Fruit fly (Drosophila melanogaster) whole organism, prepupa: ENCODE measurements around the gene CG5611.

Experiments used
- Blimp-1 ChIP-seq: fragments of 200-800 bp; sonication (Bioruptor generic); optimal IDR thresholded peaks from 3 replicates; lab custom pipeline; 2017; ENCODE audit warnings: missing biosample characterization, missing genetic modification characterization, mild to moderate bottlenecking, moderate library complexity, missing genetic modification reagents
- CG10631 ChIP-seq: fragments of 200-800 bp; sonication (Bioruptor generic); optimal IDR thresholded peaks from 2 replicates; lab custom pipeline; 2016; ENCODE audit warnings: missing biosample characterization, missing genetic modification characterization
- CG11294 ChIP-seq: fragments of 200-800 bp; sonication (Bioruptor generic); IDR thresholded peaks from 2 replicates; pipeline ENCODE4 v1.3.6; 2022; ENCODE audit warnings: missing biosample characterization, missing genetic modification characterization
- CG11762 ChIP-seq: fragments of 200-800 bp; sonication (Bioruptor generic); optimal IDR thresholded peaks from 3 replicates; lab custom pipeline; 2016; ENCODE audit warnings: missing biosample characterization, missing genetic modification characterization; ENCODE audit not compliant: insufficient read depth
- CG11902 ChIP-seq: fragments of 200-800 bp; sonication (Bioruptor generic); optimal IDR thresholded peaks from 3 replicates; lab custom pipeline; 2016; ENCODE audit warnings: missing biosample characterization, missing genetic modification characterization
- CG15336 ChIP-seq: fragments of 200-800 bp; sonication (Bioruptor generic); IDR thresholded peaks from 2 replicates; pipeline ENCODE4 v1.3.6; 2022; ENCODE audit warnings: missing biosample characterization, missing genetic modification characterization
- CG1621 ChIP-seq: fragments of 200-800 bp; sonication (Bioruptor generic); optimal IDR thresholded peaks from 3 replicates; lab custom pipeline; 2018; ENCODE audit warnings: missing biosample characterization, mild to moderate bottlenecking, missing genetic modification characterization
- CG16779 ChIP-seq: fragments of 200-800 bp; sonication (Bioruptor generic); optimal IDR thresholded peaks from 3 replicates; lab custom pipeline; 2017; ENCODE audit warnings: missing biosample characterization, mild to moderate bottlenecking, missing genetic modification characterization
- CG3032 ChIP-seq: fragments of 200-800 bp; optimal IDR thresholded peaks from 2 replicates; lab custom pipeline; 2019; ENCODE audit warnings: missing biosample characterization, mild to moderate bottlenecking, missing genetic modification characterization, moderate library complexity
- CG32006 ChIP-seq: fragments of 200-800 bp; sonication (Bioruptor generic); optimal IDR thresholded peaks from 3 replicates; lab custom pipeline; 2017; ENCODE audit warnings: missing biosample characterization, mild to moderate bottlenecking, missing genetic modification characterization
- CG34406 ChIP-seq: fragments of 200-800 bp; sonication (Bioruptor generic); optimal IDR thresholded peaks from 3 replicates; lab custom pipeline; 2016; ENCODE audit warnings: missing biosample characterization, missing genetic modification characterization
- CG4318 ChIP-seq: fragments of 200-800 bp; sonication (Bioruptor generic); optimal IDR thresholded peaks from 3 replicates; lab custom pipeline; 2017; ENCODE audit warnings: missing biosample characterization, mild to moderate bottlenecking, missing genetic modification characterization
- CG6163 ChIP-seq: fragments of 200-800 bp; sonication (Bioruptor generic); IDR thresholded peaks from 3 replicates; pipeline ENCODE4 v1.3.6; 2022; ENCODE audit warnings: missing biosample characterization, missing genetic modification characterization
- CG6276 ChIP-seq: fragments of 200-800 bp; sonication (Bioruptor generic); optimal IDR thresholded peaks from 2 replicates; lab custom pipeline; 2017; ENCODE audit warnings: missing biosample characterization, mild to moderate bottlenecking, missing genetic modification characterization
- CG6792 ChIP-seq: fragments of 200-800 bp; sonication (Bioruptor generic); optimal IDR thresholded peaks from 3 replicates; lab custom pipeline; 2016; ENCODE audit warnings: missing biosample characterization, missing genetic modification characterization
- CG6854 ChIP-seq: fragments of 200-800 bp; sonication (Bioruptor generic); optimal IDR thresholded peaks from 2 replicates; lab custom pipeline; 2017; ENCODE audit warnings: missing biosample characterization, mild to moderate bottlenecking, missing genetic modification characterization
- CG7368 ChIP-seq: fragments of 200-800 bp; sonication (Bioruptor generic); optimal IDR thresholded peaks from 3 replicates; lab custom pipeline; 2016; ENCODE audit warnings: missing biosample characterization, missing genetic modification characterization
- CG8632 ChIP-seq: fragments of 200-800 bp; sonication (Bioruptor generic); optimal IDR thresholded peaks from 3 replicates; lab custom pipeline; 2016; ENCODE audit warnings: missing biosample characterization, missing genetic modification characterization
- CG9139 ChIP-seq: fragments of 200-800 bp; sonication (Bioruptor generic); optimal IDR thresholded peaks from 3 replicates; lab custom pipeline; 2017; ENCODE audit warnings: missing biosample characterization, mild to moderate bottlenecking, missing genetic modification characterization
- Eip78C ChIP-seq: fragments of 200-800 bp; sonication (Bioruptor generic); peaks from one replicate; lab custom pipeline; 2016; ENCODE audit warnings: missing biosample characterization, missing genetic modification characterization
- Eip93F ChIP-seq: fragments of 200-800 bp; sonication (Bioruptor generic); optimal IDR thresholded peaks from 2 replicates; lab custom pipeline; 2016; ENCODE audit warnings: missing biosample characterization, mild to moderate bottlenecking, missing genetic modification characterization
- Ets21C ChIP-seq: fragments of 200-800 bp; sonication (Bioruptor generic); optimal IDR thresholded peaks from 3 replicates; lab custom pipeline; 2016; ENCODE audit warnings: missing biosample characterization, missing genetic modification characterization
- Ets96B ChIP-seq: fragments of 200-800 bp; optimal IDR thresholded peaks from 2 replicates; lab custom pipeline; 2019; ENCODE audit warnings: missing biosample characterization, mild to moderate bottlenecking, missing genetic modification characterization, moderate library complexity
- Gug ChIP-seq: fragments of 200-800 bp; sonication (Bioruptor generic); IDR thresholded peaks from 2 replicates; pipeline ENCODE4 v1.3.6; 2022; ENCODE audit warnings: missing biosample characterization, missing genetic modification characterization
- Hr38 ChIP-seq: sonication (Bioruptor generic); optimal IDR thresholded peaks from 2 replicates; lab custom pipeline; 2016; ENCODE audit warnings: missing biosample characterization, missing genetic modification characterization
- Hr39 ChIP-seq: fragments of 200-800 bp; sonication (Bioruptor generic); optimal IDR thresholded peaks from 2 replicates; lab custom pipeline; 2016; ENCODE audit warnings: missing biosample characterization, missing genetic modification characterization
- Hr4 ChIP-seq: fragments of 200-800 bp; sonication (Bioruptor generic); optimal IDR thresholded peaks from 3 replicates; lab custom pipeline; 2016; ENCODE audit warnings: missing biosample characterization, missing genetic modification characterization
- Lpt ChIP-seq: fragments of 200-800 bp; sonication (Bioruptor generic); optimal IDR thresholded peaks from 3 replicates; lab custom pipeline; 2016; ENCODE audit warnings: missing biosample characterization, missing genetic modification characterization
- Met ChIP-seq: fragments of 200-800 bp; sonication (Bioruptor generic); optimal IDR thresholded peaks from 3 replicates; lab custom pipeline; 2016; ENCODE audit warnings: missing biosample characterization, missing genetic modification characterization
- OdsH ChIP-seq: fragments of 200-800 bp; sonication (Bioruptor generic); optimal IDR thresholded peaks from 3 replicates; lab custom pipeline; 2016; ENCODE audit warnings: missing biosample characterization, missing genetic modification characterization
- Sox102F ChIP-seq: fragments of 200-800 bp; sonication (Bioruptor generic); optimal IDR thresholded peaks from 2 replicates; lab custom pipeline; 2016; ENCODE audit warnings: missing biosample characterization, mild to moderate bottlenecking, missing genetic modification characterization
- Sox15 ChIP-seq: fragments of 200-800 bp; sonication (Bioruptor generic); optimal IDR thresholded peaks from 3 replicates; lab custom pipeline; 2016; ENCODE audit warnings: missing biosample characterization, missing genetic modification characterization
- achi ChIP-seq: fragments of 200-800 bp; sonication (Bioruptor generic); optimal IDR thresholded peaks from 3 replicates; lab custom pipeline; 2016; ENCODE audit warnings: missing biosample characterization, missing genetic modification characterization
- acj6 ChIP-seq: fragments of 200-800 bp; sonication (Bioruptor generic); optimal IDR thresholded peaks from 3 replicates; lab custom pipeline; 2016; ENCODE audit warnings: missing biosample characterization, missing genetic modification characterization
- cyc ChIP-seq: fragments of 200-800 bp; sonication (Bioruptor generic); optimal IDR thresholded peaks from 3 replicates; lab custom pipeline; 2016; ENCODE audit warnings: missing biosample characterization, missing genetic modification characterization
- dac ChIP-seq: fragments of 200-800 bp; sonication (Bioruptor generic); optimal IDR thresholded peaks from 2 replicates; lab custom pipeline; 2017; ENCODE audit warnings: missing biosample characterization, mild to moderate bottlenecking, missing genetic modification characterization
- dsx ChIP-seq: fragments of 200-800 bp; optimal IDR thresholded peaks from 3 replicates; lab custom pipeline; 2019; ENCODE audit warnings: missing biosample characterization, mild to moderate bottlenecking, missing genetic modification characterization, moderate library complexity; ENCODE audit not compliant: poor library complexity, severe bottlenecking
- eg ChIP-seq: fragments of 200-800 bp; sonication (Bioruptor generic); IDR thresholded peaks from 3 replicates; pipeline ENCODE4 v1.3.6; 2022; ENCODE audit warnings: missing biosample characterization, missing genetic modification characterization
- fd59A ChIP-seq: fragments of 200-800 bp; sonication (Bioruptor generic); optimal IDR thresholded peaks from 2 replicates; lab custom pipeline; 2017; ENCODE audit warnings: missing biosample characterization, mild to moderate bottlenecking, missing genetic modification characterization, missing genetic modification reagents
- lz ChIP-seq: fragments of 200-800 bp; sonication (Bioruptor generic); optimal IDR thresholded peaks from 3 replicates; lab custom pipeline; 2016; ENCODE audit warnings: missing biosample characterization, missing genetic modification characterization
- pdm3 ChIP-seq: fragments of 200-800 bp; sonication (Bioruptor generic); optimal IDR thresholded peaks from 3 replicates; lab custom pipeline; 2016; ENCODE audit warnings: missing biosample characterization, missing genetic modification characterization
- salr ChIP-seq, 2 experiments: fragments of 200-800 bp; sonication (Bioruptor generic); optimal IDR thresholded peaks; 3 replicates each; lab custom pipeline; 2016 to 2018; ENCODE audit warnings: missing biosample characterization in 2 of 2, missing genetic modification characterization in 2 of 2, mild to moderate bottlenecking in 1 of 2
- ss ChIP-seq, 2 experiments: fragments of 200-800 bp; sonication (Bioruptor generic); optimal IDR thresholded peaks; 2 replicates in 1 of 2; 3 replicates in 1 of 2; lab custom pipeline; 2017 to 2018; ENCODE audit warnings: mild to moderate bottlenecking in 2 of 2, missing biosample characterization in 2 of 2, missing genetic modification characterization in 2 of 2, moderate library complexity in 1 of 2
- topi ChIP-seq: fragments of 200-800 bp; sonication (Bioruptor generic); optimal IDR thresholded peaks from 3 replicates; lab custom pipeline; 2016; ENCODE audit warnings: missing biosample characterization, missing genetic modification characterization
- vri ChIP-seq: fragments of 200-800 bp; sonication (Bioruptor generic); optimal IDR thresholded peaks from 3 replicates; lab custom pipeline; 2016; ENCODE audit warnings: missing biosample characterization, mild to moderate bottlenecking, missing genetic modification characterization

Gene CG5611

DNA sequence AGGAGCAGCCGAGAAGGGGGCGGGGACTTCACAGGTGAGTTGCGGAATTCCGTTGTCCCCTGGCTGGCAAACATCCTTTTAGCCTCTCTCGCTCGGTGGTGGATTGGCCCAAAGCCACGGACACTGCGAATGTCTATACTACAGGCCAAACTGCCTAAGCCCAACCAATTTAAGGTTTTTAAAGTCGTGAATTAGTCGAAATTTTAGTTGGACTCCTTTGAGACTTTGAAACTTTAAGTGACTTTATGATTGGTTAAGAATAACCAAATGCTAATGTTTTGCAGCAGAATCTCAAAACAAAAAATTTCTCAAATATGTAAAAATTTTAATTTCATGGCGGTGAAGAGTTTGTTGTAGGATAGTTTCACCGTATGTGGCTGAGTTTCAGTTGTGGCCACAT lies 27.3 kb downstream of the CG5611 start:
- no peak for TF ChIP-seq CG11762
- no peak for TF ChIP-seq Hr4 (GFP tag; lab: Kevin White, UChicago)
- peak; percentile 65 for TF ChIP-seq Eip78C
- TF ChIP-seq CG1621 (tag; lab: Kevin White, UChicago) = no peak
- no peak for TF ChIP-seq Gug (GFP tag; lab: Robert Waterston, UW)
- no peak for TF ChIP-seq CG9139
- TF ChIP-seq achi (GFP tag; lab: Kevin White, UChicago) = no peak

- TF ChIP-seq CG10631 (GFP tag; lab: Kevin White, UChicago) = no peak
- no peak for TF ChIP-seq CG15336 (GFP tag; lab: Robert Waterston, UW)
- TF ChIP-seq achi (GFP tag; lab: Kevin White, UChicago) = peak; percentile 50
- TF ChIP-seq CG6163 = 0 out of 3 replicates have a peak, but pooled peaks have one; percentile 45
Measured at dm6 chr3R:27608000-27608399, 27.9 kb downstream of the CG5611 start.

- TF ChIP-seq Hr39 (GFP tag; lab: Kevin White, UChicago) (peak; percentile 76), CG16779 (tag; lab: Kevin White, UChicago) (peak; percentile 20), CG15336 (GFP tag; lab: Robert Waterston, UW) (peak; percentile 12; the same call in 1 of the 2 replicates), CG32006 (GFP tag; lab: Kevin White, UChicago) (peak; percentile 71), Sox15 (peak; percentile 69), pdm3 (GFP tag; lab: Kevin White, UChicago) (peak; percentile 69), Hr38 (GFP tag; lab: Kevin White, UChicago) (no peak), Met (peak; percentile 45), CG11294 (GFP tag; lab: Robert Waterston, UW) (no peak), CG4318 (peak; percentile 56), ss (GFP tag; optimal IDR thresholded peaks at IDR 0.05; lab: Kevin White, UChicago) (peak in 1 of 2 experiments; percentile 53), dsx (GFP tag; lab: Kevin White, UChicago) (peak; percentile 32), acj6 (GFP tag; lab: Kevin White, UChicago) (peak; percentile 74), Ets21C (peak; percentile 56), CG6276 (GFP tag; lab: Kevin White, UChicago) (no peak), OdsH (peak; percentile 72), Hr4 (GFP tag; lab: Kevin White, UChicago) (peak; percentile 48), CG9139 (no peak), Lpt (GFP tag; lab: Kevin White, UChicago) (peak; percentile 36), lz (GFP tag; lab: Kevin White, UChicago) (peak; percentile 79), CG11902 (GFP tag; lab: Kevin White, UChicago) (peak; percentile 55), CG6163 (peak; percentile 66), CG6854 (GFP tag; lab: Kevin White, UChicago) (peak; percentile 21), dac (GFP tag; lab: Kevin White, UChicago) (peak; percentile 48), cyc (peak; percentile 75), vri (GFP tag; lab: Kevin White, UChicago) (peak; percentile 44), CG3032 (tag; lab: Kevin White, UChicago) (peak; percentile 66), fd59A (GFP tag; lab: Kevin White, UChicago) (peak; percentile 29), CG7368 (GFP tag; lab: Kevin White, UChicago) (peak; percentile 30), Sox102F (GFP tag; lab: Kevin White, UChicago) (peak; percentile 36), CG11762 (peak; percentile 15), salr (GFP tag; optimal IDR thresholded peaks at IDR 0.05; lab: Kevin White, UChicago) (peak; percentile 44 to 65), eg (no peak; the same call in none of the 3 replicates), topi (GFP tag; lab: Kevin White, UChicago) (peak; percentile 68), CG34406 (peak; percentile 55), Eip93F (no peak), Blimp-1 (GFP tag; lab: Kevin White, UChicago) (peak; percentile 35), achi (GFP tag; lab: Kevin White, UChicago) (peak; percentile 58), Gug (GFP tag; lab: Robert Waterston, UW) (peak; percentile 43), Ets96B (tag; lab: Kevin White, UChicago) (peak; percentile 33), CG8632 (GFP tag; lab: Kevin White, UChicago) (peak; percentile 40), CG6792 (peak; percentile 55)
Measured at dm6 chr3R:27607218-27607929, 28.5 kb downstream of the CG5611 start, which contains the start of the genes dsd and Tusp. Gene dsd, minus strand, starts transcription at chr3R:27607396. Gene Tusp, plus strand, starts transcription at chr3R:27607879.
